Fruit fly (Drosophila melanogaster): ENCODE results near the gene Phyhd1.

- no peak for TF ChIP-seq CG34406 (GFP tag; optimal IDR thresholded peaks at IDR 0.05)
- TF ChIP-seq Sox102F (GFP tag; optimal IDR thresholded peaks at IDR 0.05) = no peak
- no peak for TF ChIP-seq CG10631 (GFP tag; optimal IDR thresholded peaks at IDR 0.05)
- no peak for TF ChIP-seq dsx (GFP tag; optimal IDR thresholded peaks at IDR 0.05; ENCODE audit: poor library complexity, severe bottlenecking)
- no peak for TF ChIP-seq Blimp-1 (GFP tag; optimal IDR thresholded peaks at IDR 0.05)
- no peak for TF ChIP-seq CG16779 (tag; optimal IDR thresholded peaks at IDR 0.05)
- TF ChIP-seq Lpt (GFP tag; optimal IDR thresholded peaks at IDR 0.05) = no peak
- TF ChIP-seq Ets96B (tag; optimal IDR thresholded peaks at IDR 0.05) = no peak
- no peak for TF ChIP-seq CG6163 (GFP tag; IDR thresholded peaks at IDR 0.05)
- no peak for TF ChIP-seq Hr39 (GFP tag; optimal IDR thresholded peaks at IDR 0.05)
These were observed 1.7 kb downstream of the Phyhd1 start for dm6 chr3R:10678935-10679565.
